Worm (Caenorhabditis elegans) whole organism, early embryonic: ENCODE measurements around the gene ZK792.5.

Experiments
- B0310.2 ChIP-seq: sonication (generic microtip); optimal IDR thresholded peaks from 2 replicates; lab custom pipeline; 2016; ENCODE audit warnings: mild to moderate bottlenecking, missing genetic modification characterization, missing compliant biosample characterization
- F13C5.2 ChIP-seq: sonication (generic microtip); optimal IDR thresholded peaks from 2 replicates; lab custom pipeline; 2017; ENCODE audit warnings: mild to moderate bottlenecking, missing genetic modification characterization, inconsistent platforms, missing compliant biosample characterization
- hnd-1 ChIP-seq: sonication (generic microtip); optimal IDR thresholded peaks from 2 replicates; lab custom pipeline; 2016; ENCODE audit warnings: missing genetic modification characterization, missing compliant biosample characterization

- TF ChIP-seq F13C5.2 (tag; lab: Kevin White, UChicago) (no peak), hnd-1 (tag; lab: Kevin White, UChicago) (no peak), B0310.2 (tag; lab: Kevin White, UChicago) (no peak)
Measured at ce11 chrIV:11651965-11652453, 35.9 kb downstream of the ZK792.5 start, which contains the start of the genes acl-3 and ndub-6.
